Fruit fly (Drosophila melanogaster) whole organism, embryonic: ENCODE results near the gene Sumo.

Experiments
- ATbp ChIP-seq: fragments of 200-800 bp; sonication (Bioruptor generic); optimal IDR thresholded peaks from 2 replicates; lab custom pipeline; 2017; ENCODE audit warnings: missing biosample characterization, mild to moderate bottlenecking, missing genetic modification characterization, missing genetic modification reagents
- Awh ChIP-seq: fragments of 200-800 bp; sonication (Bioruptor generic); IDR thresholded peaks from 2 replicates; pipeline ENCODE4, ENCODE4 v1.3.6; 2022; ENCODE audit warnings: missing biosample characterization, missing genetic modification characterization
- CG11093 ChIP-seq: fragments of 200-800 bp; sonication (Bioruptor generic); IDR thresholded peaks from 3 replicates; pipeline ENCODE4 v1.3.6; 2022; ENCODE audit warnings: missing biosample characterization, missing genetic modification characterization
- CG11696 ChIP-seq: fragments of 200-800 bp; sonication (Bioruptor generic); IDR thresholded peaks from 2 replicates; pipeline ENCODE4 v1.3.6; 2022; ENCODE audit warnings: missing biosample characterization, missing genetic modification characterization
- CG11723 ChIP-seq: fragments of 200-800 bp; sonication (Bioruptor generic); optimal IDR thresholded peaks from 2 replicates; lab custom pipeline; 2017; ENCODE audit warnings: missing biosample characterization, mild to moderate bottlenecking, missing genetic modification characterization
- CG12071 ChIP-seq: fragments of 200-800 bp; sonication (Bioruptor generic); optimal IDR thresholded peaks from 3 replicates; lab custom pipeline; 2018; ENCODE audit warnings: missing biosample characterization, mild to moderate bottlenecking, missing genetic modification characterization
- CG12391 ChIP-seq: fragments of 200-800 bp; sonication (Bioruptor generic); optimal IDR thresholded peaks from 3 replicates; lab custom pipeline; 2018; ENCODE audit warnings: missing biosample characterization, mild to moderate bottlenecking, missing genetic modification characterization, moderate library complexity
- CG14014 ChIP-seq: fragments of 200-800 bp; sonication (Bioruptor generic); IDR thresholded peaks from 2 replicates; pipeline ENCODE4 v1.3.6; 2022; ENCODE audit warnings: missing biosample characterization, missing genetic modification characterization
- CG18599 ChIP-seq: fragments of 200-800 bp; sonication (Bioruptor generic); optimal IDR thresholded peaks from 3 replicates; lab custom pipeline; 2017; ENCODE audit warnings: missing biosample characterization, missing genetic modification characterization, mild to moderate bottlenecking, moderate library complexity, missing genetic modification reagents
- CG2129 ChIP-seq: fragments of 200-800 bp; sonication (Bioruptor generic); IDR thresholded peaks from 2 replicates; pipeline ENCODE4 v1.3.6; 2022; ENCODE audit warnings: missing biosample characterization, missing genetic modification characterization; ENCODE audit not compliant: partially characterized antibody
- CG2678 ChIP-seq: fragments of 200-800 bp; sonication (Bioruptor generic); optimal IDR thresholded peaks from 3 replicates; lab custom pipeline; 2019; ENCODE audit warnings: missing biosample characterization, mild to moderate bottlenecking, missing genetic modification characterization, moderate library complexity
- CG2712 ChIP-seq: fragments of 200-800 bp; optimal IDR thresholded peaks from 3 replicates; lab custom pipeline; 2019; ENCODE audit warnings: missing biosample characterization, mild to moderate bottlenecking, missing genetic modification characterization, moderate library complexity
- CG30020 ChIP-seq: fragments of 200-800 bp; optimal IDR thresholded peaks from 2 replicates; lab custom pipeline; 2019; ENCODE audit warnings: missing biosample characterization, mild to moderate bottlenecking, missing genetic modification characterization, moderate library complexity
- CG33213 ChIP-seq: fragments of 200-800 bp; sonication (Bioruptor generic); optimal IDR thresholded peaks from 3 replicates; lab custom pipeline; 2016; ENCODE audit warnings: missing biosample characterization, missing genetic modification characterization
- CG7357 ChIP-seq: fragments of 200-800 bp; sonication (Bioruptor generic); IDR thresholded peaks from 3 replicates; pipeline ENCODE4 v1.3.6; 2022; ENCODE audit warnings: missing biosample characterization, missing genetic modification characterization
- CG7987 ChIP-seq: fragments of 200-800 bp; sonication (Bioruptor generic); optimal IDR thresholded peaks from 2 replicates; lab custom pipeline; 2018; ENCODE audit warnings: missing biosample characterization, mild to moderate bottlenecking, missing genetic modification characterization, moderate library complexity
- CG8924 ChIP-seq: fragments of 200-800 bp; optimal IDR thresholded peaks from 3 replicates; lab custom pipeline; 2019; ENCODE audit warnings: missing biosample characterization, mild to moderate bottlenecking, missing genetic modification characterization, moderate library complexity
- Dll ChIP-seq: fragments of 200-800 bp; sonication (Bioruptor generic); IDR thresholded peaks from 4 replicates; pipeline ENCODE4 v1.3.6; 2022; ENCODE audit warnings: missing biosample characterization, missing genetic modification characterization; ENCODE audit not compliant: partially characterized antibody
- Elba2 ChIP-seq: fragments of 200-800 bp; sonication (Bioruptor generic); optimal IDR thresholded peaks from 3 replicates; lab custom pipeline; 2016; ENCODE audit warnings: missing biosample characterization, missing genetic modification characterization
- Gsc ChIP-seq: fragments of 200-800 bp; sonication (Bioruptor generic); IDR thresholded peaks from 2 replicates; pipeline ENCODE4 v1.3.6; 2022; ENCODE audit warnings: missing biosample characterization, missing genetic modification characterization
- HHEX ChIP-seq: fragments of 200-800 bp; sonication (Bioruptor generic); optimal IDR thresholded peaks from 3 replicates; lab custom pipeline; 2017; ENCODE audit warnings: missing biosample characterization, mild to moderate bottlenecking, missing genetic modification characterization, missing genetic modification reagents
- HLH54F ChIP-seq: fragments of 200-800 bp; sonication (Bioruptor generic); optimal IDR thresholded peaks from 3 replicates; lab custom pipeline; 2016; ENCODE audit warnings: missing biosample characterization, missing genetic modification characterization
- Hey ChIP-seq: fragments of 200-800 bp; sonication (Bioruptor generic); optimal IDR thresholded peaks from 3 replicates; lab custom pipeline; 2018; ENCODE audit warnings: missing biosample characterization, mild to moderate bottlenecking, missing genetic modification characterization
- Hr3 ChIP-seq: fragments of 200-800 bp; sonication (Bioruptor generic); optimal IDR thresholded peaks from 3 replicates; lab custom pipeline; 2016; ENCODE audit warnings: missing biosample characterization, missing genetic modification characterization
- Lpt ChIP-seq: fragments of >200 bp; optimal IDR thresholded peaks from 2 replicates; lab custom pipeline; 2018; ENCODE audit warnings: missing biosample characterization, missing genetic modification characterization
- MBD-R2 ChIP-seq: fragments of 200-800 bp; sonication (Bioruptor generic); IDR thresholded peaks from 2 replicates; pipeline ENCODE4 v1.3.6; 2022; ENCODE audit warnings: missing biosample characterization, missing genetic modification characterization
- Mrtf ChIP-seq: fragments of 200-800 bp; sonication (Bioruptor generic); IDR thresholded peaks from 3 replicates; pipeline ENCODE4 v1.3.6; 2022; ENCODE audit warnings: missing biosample characterization, missing genetic modification characterization
- Myb ChIP-seq: fragments of 200-800 bp; sonication (Bioruptor generic); optimal IDR thresholded peaks from 2 replicates; lab custom pipeline; 2016; ENCODE audit warnings: missing biosample characterization, missing genetic modification characterization
- Ravus ChIP-seq: fragments of 200-800 bp; sonication (Bioruptor generic); IDR thresholded peaks from 2 replicates; pipeline ENCODE4 v1.3.6; 2022; ENCODE audit warnings: missing biosample characterization, missing genetic modification characterization
- Sox102F ChIP-seq: fragments of 200-800 bp; sonication (Bioruptor generic); optimal IDR thresholded peaks from 2 replicates; lab custom pipeline; 2018; ENCODE audit warnings: missing biosample characterization, mild to moderate bottlenecking, missing genetic modification characterization, moderate library complexity
- ap ChIP-seq: fragments of 200-800 bp; sonication (Bioruptor generic); IDR thresholded peaks from 2 replicates; pipeline ENCODE4 v1.3.6; 2022; ENCODE audit warnings: missing biosample characterization, missing genetic modification characterization
- bcd ChIP-seq: fragments of 200-800 bp; sonication (Bioruptor generic); optimal IDR thresholded peaks from 2 replicates; lab custom pipeline; 2017; ENCODE audit warnings: missing biosample characterization, mild to moderate bottlenecking, missing genetic modification characterization
- bsh ChIP-seq, 2 experiments: fragments of 200-800 bp; sonication (Bioruptor generic); optimal IDR thresholded peaks; 2 replicates each; lab custom pipeline; 2017 to 2018; ENCODE audit warnings: mild to moderate bottlenecking in 2 of 2, missing biosample characterization in 2 of 2, missing genetic modification characterization in 2 of 2, moderate library complexity in 1 of 2
- chinmo ChIP-seq: fragments of 200-800 bp; sonication (Bioruptor generic); IDR thresholded peaks from 4 replicates; pipeline ENCODE4 v1.3.6; 2022; ENCODE audit warnings: missing biosample characterization, missing genetic modification characterization; ENCODE audit not compliant: partially characterized antibody
- croc ChIP-seq: fragments of 200-800 bp; sonication (Bioruptor generic); conservative IDR thresholded peaks from 3 replicates; pipeline ENCODE4 v1.3.6; 2022; ENCODE audit warnings: missing biosample characterization, missing genetic modification characterization
- dati ChIP-seq: fragments of 200-800 bp; sonication (Bioruptor generic); IDR thresholded peaks from 2 replicates; pipeline ENCODE4 v1.3.6; 2022; ENCODE audit warnings: missing biosample characterization, missing genetic modification characterization
- disco-r ChIP-seq: fragments of 200-800 bp; sonication (Bioruptor generic); optimal IDR thresholded peaks from 2 replicates; lab custom pipeline; 2016; ENCODE audit warnings: missing biosample characterization, missing genetic modification characterization
- gfzf ChIP-seq: fragments of 200-800 bp; sonication (Bioruptor generic); optimal IDR thresholded peaks from 2 replicates; lab custom pipeline; 2016; ENCODE audit warnings: missing biosample characterization, mild to moderate bottlenecking, missing genetic modification characterization, moderate library complexity
- kah ChIP-seq: fragments of 200-800 bp; sonication (Bioruptor generic); optimal IDR thresholded peaks from 2 replicates; lab custom pipeline; 2018; ENCODE audit warnings: missing biosample characterization, mild to moderate bottlenecking, missing genetic modification characterization
- ken ChIP-seq: fragments of 200-800 bp; sonication (Bioruptor generic); IDR thresholded peaks from 3 replicates; pipeline ENCODE4 v1.3.6; 2022; ENCODE audit warnings: missing biosample characterization, missing genetic modification characterization
- lilli ChIP-seq: fragments of 200-800 bp; sonication (Bioruptor generic); optimal IDR thresholded peaks from 3 replicates; lab custom pipeline; 2016; ENCODE audit warnings: missing biosample characterization, missing genetic modification characterization
- luna ChIP-seq: fragments of 200-800 bp; sonication (Bioruptor generic); optimal IDR thresholded peaks from 2 replicates; lab custom pipeline; 2016; ENCODE audit warnings: missing biosample characterization, missing genetic modification characterization
- org-1 ChIP-seq: fragments of 200-800 bp; sonication (Bioruptor generic); optimal IDR thresholded peaks from 2 replicates; lab custom pipeline; 2017; ENCODE audit warnings: missing biosample characterization, missing genetic modification characterization
- prd ChIP-seq, 3 experiments: fragments of >200 bp in 2 of 3; fragments of 200-800 bp in 1 of 3; sonication (Bioruptor generic) in 1 of 3; optimal IDR thresholded peaks in 2 of 3; IDR thresholded peaks in 1 of 3; 2 replicates in 2 of 3; 3 replicates in 1 of 3; pipeline versions ENCODE4 v1.3.6 to Lab custom; 2017 to 2022; ENCODE audit warnings: missing biosample characterization in 1 of 3, missing genetic modification characterization in 1 of 3
- repo ChIP-seq: fragments of 200-800 bp; sonication (Bioruptor generic); optimal IDR thresholded peaks from 2 replicates; lab custom pipeline; 2016; ENCODE audit warnings: missing biosample characterization, missing genetic modification characterization
- ssp ChIP-seq: fragments of 200-800 bp; sonication (Bioruptor generic); IDR thresholded peaks from 2 replicates; pipeline ENCODE4 v1.3.6; 2022; ENCODE audit warnings: missing biosample characterization, missing genetic modification characterization
- stc ChIP-seq: fragments of 200-800 bp; sonication (Bioruptor generic); IDR thresholded peaks from 2 replicates; pipeline ENCODE4 v1.3.6; 2022; ENCODE audit warnings: missing biosample characterization, missing genetic modification characterization
- tgo ChIP-seq: fragments of 200-800 bp; sonication (Bioruptor generic); IDR thresholded peaks from 3 replicates; pipeline ENCODE4 v1.3.6; 2022; ENCODE audit warnings: missing biosample characterization, missing genetic modification characterization
- trem ChIP-seq: fragments of 200-800 bp; optimal IDR thresholded peaks from 3 replicates; lab custom pipeline; 2019; ENCODE audit warnings: missing biosample characterization, mild to moderate bottlenecking, missing genetic modification characterization, moderate library complexity
- zfh2 ChIP-seq: fragments of 200-800 bp; sonication (Bioruptor generic); optimal IDR thresholded peaks from 2 replicates; lab custom pipeline; 2016; ENCODE audit warnings: missing biosample characterization, missing genetic modification characterization

Gene Sumo

dm6 chr2L:6918517-6919202, 48.8 kb downstream of the Sumo start, which contains the start of gene nop5 (continued):
- TF ChIP-seq CG18599 (peak; percentile 60), CG11723 (GFP tag; lab: Kevin White, UChicago) (no peak), HLH54F (GFP tag; lab: Kevin White, UChicago) (no peak), trem (tag; lab: Kevin White, UChicago) (peak; percentile 36), dati (GFP tag; lab: Robert Waterston, UW) (no peak), CG30020 (tag; lab: Kevin White, UChicago) (peak; percentile 50), Gsc (GFP tag; lab: Robert Waterston, UW) (no peak), lilli (GFP tag; lab: Kevin White, UChicago) (no peak), CG14014 (GFP tag; lab: Robert Waterston, UW) (no peak), CG2129 (GFP tag; lab: Robert Waterston, UW) (no peak), croc (peak; percentile 28; the same call in 2 of the 3 replicates), bcd (GFP tag; lab: Kevin White, UChicago) (peak; percentile 26), chinmo (GFP tag; lab: Robert Waterston, UW) (no peak), Hey (no peak), CG8924 (tag; lab: Kevin White, UChicago) (peak; percentile 82), bsh (GFP tag; optimal IDR thresholded peaks at IDR 0.05; lab: Kevin White, UChicago) (peak in 1 of 2 experiments; percentile 54), tgo (no peak; the same call in 2 of the 3 replicates), Hr3 (GFP tag; lab: Kevin White, UChicago) (peak; percentile 78), CG12071 (GFP tag; lab: Kevin White, UChicago) (no peak), disco-r (GFP tag; lab: Kevin White, UChicago) (no peak), ken (GFP tag; lab: Robert Waterston, UW) (no peak), CG11093 (GFP tag; lab: Robert Waterston, UW) (no peak), ssp (GFP tag; lab: Robert Waterston, UW) (no peak), CG2678 (tag; lab: Kevin White, UChicago) (peak; percentile 89), luna (GFP tag; lab: Kevin White, UChicago) (no peak), Awh (GFP tag; lab: Robert Waterston, UW) (no peak), ap (GFP tag; lab: Robert Waterston, UW) (no peak), Elba2 (no peak), repo (no peak), MBD-R2 (0 out of 2 replicates have a peak, but pooled peaks have one; percentile 7), Mrtf (GFP tag; lab: Robert Waterston, UW) (no peak), Myb (GFP tag; lab: Kevin White, UChicago) (no peak), zfh2 (no peak), CG2712 (peak; percentile 83), CG12391 (peak; percentile 80), CG7357 (GFP tag; lab: Robert Waterston, UW) (no peak), CG33213 (GFP tag; lab: Kevin White, UChicago) (no peak), Sox102F (GFP tag; lab: Kevin White, UChicago) (no peak), Ravus (GFP tag; lab: Robert Waterston, UW) (no peak), ATbp (no peak), org-1 (GFP tag; lab: Kevin White, UChicago) (peak; percentile 34), gfzf (no peak), Dll (GFP tag; lab: Robert Waterston, UW) (no peak), prd (optimal IDR thresholded peaks at IDR 0.05; lab: Kevin White, UChicago) (no peak), prd (GFP tag; IDR thresholded peaks at IDR 0.05; lab: Robert Waterston, UW) (peak; percentile 37; the same call in 1 of the 3 replicates), stc (no peak), kah (GFP tag; lab: Kevin White, UChicago) (peak; percentile 33), CG11696 (GFP tag; lab: Robert Waterston, UW) (no peak), CG7987 (GFP tag; lab: Kevin White, UChicago) (no peak), HHEX (GFP tag; lab: Kevin White, UChicago) (peak; percentile 78), Lpt (GFP tag; lab: Kevin White, UChicago) (no peak)
